Fruit fly (Drosophila melanogaster) whole organism, embryonic: ENCODE measurements around the gene CG14277.

Experiments used
- Antp ChIP-seq: fragments of 200-800 bp; sonication (Bioruptor generic); optimal IDR thresholded peaks from 3 replicates; lab custom pipeline; 2016; ENCODE audit warnings: missing biosample characterization, missing genetic modification characterization
- BEAF-32 ChIP-seq: fragments of 200-800 bp; sonication (Bioruptor generic); optimal IDR thresholded peaks from 3 replicates; lab custom pipeline; 2017; ENCODE audit warnings: missing biosample characterization, missing genetic modification characterization, mild to moderate bottlenecking, moderate library complexity, missing genetic modification reagents
- Blimp-1 ChIP-seq: fragments of 200-800 bp; sonication (Bioruptor generic); optimal IDR thresholded peaks from 3 replicates; lab custom pipeline; 2018; ENCODE audit warnings: missing biosample characterization, missing genetic modification characterization, mild to moderate bottlenecking, moderate library complexity, missing genetic modification reagents
- CG11504 ChIP-seq: fragments of 200-800 bp; sonication (Bioruptor generic); optimal IDR thresholded peaks from 3 replicates; lab custom pipeline; 2019; ENCODE audit warnings: missing biosample characterization, mild to moderate bottlenecking, missing genetic modification characterization, moderate library complexity
- CG11696 ChIP-seq: fragments of 200-800 bp; sonication (Bioruptor generic); IDR thresholded peaks from 2 replicates; pipeline ENCODE4 v1.3.6; 2022; ENCODE audit warnings: missing biosample characterization, missing genetic modification characterization
- CG12299 ChIP-seq: fragments of 200-800 bp; sonication (Bioruptor generic); optimal IDR thresholded peaks from 2 replicates; lab custom pipeline; 2018; ENCODE audit warnings: missing biosample characterization, mild to moderate bottlenecking, missing genetic modification characterization
- CG12769 ChIP-seq: fragments of 200-800 bp; sonication (Bioruptor generic); optimal IDR thresholded peaks from 2 replicates; lab custom pipeline; 2019; ENCODE audit warnings: missing biosample characterization, mild to moderate bottlenecking, missing genetic modification characterization, moderate library complexity
- CG13296 ChIP-seq: fragments of 200-800 bp; sonication (Bioruptor generic); optimal IDR thresholded peaks from 3 replicates; lab custom pipeline; 2018; ENCODE audit warnings: missing biosample characterization, mild to moderate bottlenecking, missing genetic modification characterization
- CG14050 ChIP-seq: fragments of 200-800 bp; sonication (Bioruptor generic); IDR thresholded peaks from 3 replicates; pipeline ENCODE4 v1.3.6; 2022; ENCODE audit warnings: missing biosample characterization, missing genetic modification characterization
- CG1647 ChIP-seq: fragments of 200-800 bp; sonication (Bioruptor generic); optimal IDR thresholded peaks from 3 replicates; lab custom pipeline; 2016; ENCODE audit warnings: missing biosample characterization, missing genetic modification characterization
- CG17385 ChIP-seq: fragments of 200-800 bp; sonication (Bioruptor generic); optimal IDR thresholded peaks from 3 replicates; lab custom pipeline; 2018; ENCODE audit warnings: missing biosample characterization, mild to moderate bottlenecking, missing genetic modification characterization
- CG2129 ChIP-seq: fragments of 200-800 bp; sonication (Bioruptor generic); IDR thresholded peaks from 2 replicates; pipeline ENCODE4 v1.3.6; 2022; ENCODE audit warnings: missing biosample characterization, missing genetic modification characterization; ENCODE audit not compliant: partially characterized antibody
- CG32532 ChIP-seq: fragments of 200-800 bp; sonication (Bioruptor generic); IDR thresholded peaks from 2 replicates; pipeline ENCODE4 v1.3.6; 2022; ENCODE audit warnings: missing biosample characterization, missing genetic modification characterization
- CG3995 ChIP-seq: fragments of 200-800 bp; sonication (Bioruptor generic); optimal IDR thresholded peaks from 3 replicates; lab custom pipeline; 2016; ENCODE audit warnings: missing biosample characterization, missing genetic modification characterization
- CG4617 ChIP-seq: fragments of 200-800 bp; sonication (Bioruptor generic); optimal IDR thresholded peaks from 3 replicates; lab custom pipeline; 2016; ENCODE audit warnings: missing biosample characterization, missing genetic modification characterization, borderline replicate concordance
- CG5245 ChIP-seq: fragments of 200-800 bp; sonication (Bioruptor generic); optimal IDR thresholded peaks from 3 replicates; lab custom pipeline; 2016; ENCODE audit warnings: missing biosample characterization, missing genetic modification characterization
- CG7928 ChIP-seq: fragments of 200-800 bp; sonication (Bioruptor generic); optimal IDR thresholded peaks from 2 replicates; lab custom pipeline; 2017; ENCODE audit warnings: missing biosample characterization, mild to moderate bottlenecking, missing genetic modification characterization
- CG9817 ChIP-seq: fragments of 200-800 bp; sonication (Bioruptor generic); optimal IDR thresholded peaks from 2 replicates; lab custom pipeline; 2018; ENCODE audit warnings: missing biosample characterization, mild to moderate bottlenecking, missing genetic modification characterization, moderate library complexity
- Camta ChIP-seq: fragments of 200-800 bp; sonication (Bioruptor generic); optimal IDR thresholded peaks from 2 replicates; lab custom pipeline; 2016; ENCODE audit warnings: missing biosample characterization, missing genetic modification characterization
- Deaf1 ChIP-seq: fragments of 200-800 bp; optimal IDR thresholded peaks from 3 replicates; lab custom pipeline; 2019; ENCODE audit warnings: missing biosample characterization, mild to moderate bottlenecking, missing genetic modification characterization, moderate library complexity
- ERR ChIP-seq: fragments of 200-800 bp; sonication (Bioruptor generic); optimal IDR thresholded peaks from 2 replicates; lab custom pipeline; 2016; ENCODE audit warnings: missing biosample characterization, missing genetic modification characterization
- Hmr ChIP-seq: fragments of 200-800 bp; sonication (Bioruptor generic); optimal IDR thresholded peaks from 3 replicates; lab custom pipeline; 2017; ENCODE audit warnings: mild to moderate bottlenecking, missing biosample characterization, missing genetic modification reagents, missing genetic modification characterization
- Hmx ChIP-seq: fragments of 200-800 bp; sonication (Bioruptor generic); optimal IDR thresholded peaks from 2 replicates; lab custom pipeline; 2016; ENCODE audit warnings: missing biosample characterization, missing genetic modification characterization
- MTF-1 ChIP-seq: fragments of 200-800 bp; sonication (Bioruptor generic); optimal IDR thresholded peaks from 2 replicates; lab custom pipeline; 2018; ENCODE audit warnings: missing biosample characterization, mild to moderate bottlenecking, missing genetic modification characterization, borderline replicate concordance
- Mad ChIP-seq: fragments of 200-800 bp; sonication (Bioruptor generic); optimal IDR thresholded peaks from 2 replicates; lab custom pipeline; 2016; ENCODE audit warnings: missing biosample characterization, missing genetic modification characterization
- Mes4 ChIP-seq: fragments of 200-800 bp; sonication (Bioruptor generic); optimal IDR thresholded peaks from 2 replicates; lab custom pipeline; 2016; ENCODE audit warnings: missing biosample characterization, missing genetic modification characterization
- Neu2 ChIP-seq: fragments of 200-800 bp; sonication (Bioruptor generic); optimal IDR thresholded peaks from 3 replicates; lab custom pipeline; 2016; ENCODE audit warnings: missing biosample characterization, missing genetic modification characterization, borderline replicate concordance
- Nf-YB ChIP-seq: fragments of 200-800 bp; sonication (Bioruptor generic); optimal IDR thresholded peaks from 3 replicates; lab custom pipeline; 2019; ENCODE audit warnings: missing biosample characterization, mild to moderate bottlenecking, missing genetic modification characterization, moderate library complexity
- Sox102F ChIP-seq: fragments of 200-800 bp; sonication (Bioruptor generic); optimal IDR thresholded peaks from 2 replicates; lab custom pipeline; 2018; ENCODE audit warnings: missing biosample characterization, mild to moderate bottlenecking, missing genetic modification characterization, moderate library complexity
- TFAM ChIP-seq: fragments of 200-800 bp; sonication (Bioruptor generic); optimal IDR thresholded peaks from 2 replicates; lab custom pipeline; 2017; ENCODE audit warnings: missing biosample characterization, missing genetic modification characterization, inconsistent platforms
- Xbp1 ChIP-seq: fragments of 200-800 bp; sonication (Bioruptor generic); optimal IDR thresholded peaks from 3 replicates; lab custom pipeline; 2016; ENCODE audit warnings: missing biosample characterization, mild to moderate bottlenecking, missing genetic modification characterization
- az2 ChIP-seq: fragments of 200-800 bp; sonication (Bioruptor generic); optimal IDR thresholded peaks from 3 replicates; lab custom pipeline; 2016; ENCODE audit warnings: missing biosample characterization, missing genetic modification characterization
- caup ChIP-seq: fragments of 200-800 bp; sonication (Bioruptor generic); optimal IDR thresholded peaks from 3 replicates; lab custom pipeline; 2017; ENCODE audit warnings: missing biosample characterization, mild to moderate bottlenecking, missing genetic modification characterization, moderate library complexity; ENCODE audit not compliant: severe bottlenecking
- dan ChIP-seq: fragments of 200-800 bp; sonication (Bioruptor generic); IDR thresholded peaks from 2 replicates; pipeline ENCODE4 v1.3.6; 2022; ENCODE audit warnings: missing biosample characterization, missing genetic modification characterization
- fd102C ChIP-seq: fragments of 200-800 bp; sonication (Bioruptor generic); optimal IDR thresholded peaks from 2 replicates; lab custom pipeline; 2018; ENCODE audit warnings: missing biosample characterization, mild to moderate bottlenecking, missing genetic modification characterization, moderate library complexity
- fd3F ChIP-seq: fragments of 200-800 bp; sonication (Bioruptor generic); optimal IDR thresholded peaks from 2 replicates; lab custom pipeline; 2018; ENCODE audit warnings: missing biosample characterization, mild to moderate bottlenecking, missing genetic modification characterization, moderate library complexity
- ftz-f1 ChIP-seq: fragments of 200-800 bp; sonication (Bioruptor generic); optimal IDR thresholded peaks from 2 replicates; lab custom pipeline; 2016; ENCODE audit warnings: missing biosample characterization, missing genetic modification characterization
- hkb ChIP-seq, 2 experiments: fragments of 200-800 bp in 1 of 2; fragments of >200 bp in 1 of 2; sonication (Bioruptor generic) in 1 of 2; IDR thresholded peaks in 1 of 2; optimal IDR thresholded peaks in 1 of 2; 2 replicates each; pipeline versions ENCODE4 v1.3.6 to Lab custom; 2017 to 2022; ENCODE audit warnings: missing biosample characterization in 1 of 2, missing genetic modification characterization in 1 of 2
- lilli ChIP-seq: fragments of 200-800 bp; sonication (Bioruptor generic); optimal IDR thresholded peaks from 3 replicates; lab custom pipeline; 2016; ENCODE audit warnings: missing biosample characterization, missing genetic modification characterization
- maf-S ChIP-seq: fragments of 200-800 bp; sonication (Bioruptor generic); optimal IDR thresholded peaks from 2 replicates; lab custom pipeline; 2016; ENCODE audit warnings: missing biosample characterization, missing genetic modification characterization
- nom ChIP-seq: fragments of 200-800 bp; sonication (Bioruptor generic); optimal IDR thresholded peaks from 2 replicates; lab custom pipeline; 2017; ENCODE audit warnings: missing biosample characterization, missing genetic modification characterization, mild to moderate bottlenecking, moderate library complexity, missing genetic modification reagents
- pb ChIP-seq: fragments of 200-800 bp; sonication (Bioruptor generic); optimal IDR thresholded peaks from 3 replicates; lab custom pipeline; 2016; ENCODE audit warnings: missing biosample characterization, missing genetic modification characterization
- pnt ChIP-seq: fragments of 200-800 bp; sonication (Bioruptor generic); optimal IDR thresholded peaks from 3 replicates; lab custom pipeline; 2016; ENCODE audit warnings: missing biosample characterization, missing genetic modification characterization
- pzg ChIP-seq: fragments of 200-800 bp; sonication (Bioruptor generic); optimal IDR thresholded peaks from 3 replicates; lab custom pipeline; 2018; ENCODE audit warnings: missing biosample characterization, mild to moderate bottlenecking, missing genetic modification characterization, moderate library complexity
- ro ChIP-seq: fragments of 200-800 bp; sonication (Bioruptor generic); IDR thresholded peaks from 2 replicates; pipeline ENCODE4 v1.3.6; 2022; ENCODE audit warnings: missing biosample characterization, missing genetic modification characterization
- schlank ChIP-seq: fragments of 200-800 bp; sonication (Bioruptor generic); optimal IDR thresholded peaks from 2 replicates; lab custom pipeline; 2018; ENCODE audit warnings: missing biosample characterization, mild to moderate bottlenecking, missing genetic modification characterization
- so ChIP-seq: fragments of 200-800 bp; sonication (Bioruptor generic); IDR thresholded peaks from 3 replicates; pipeline ENCODE4 v1.3.6; 2022; ENCODE audit warnings: missing biosample characterization, missing genetic modification characterization
- wor ChIP-seq: fragments of 200-800 bp; sonication (Bioruptor generic); IDR thresholded peaks from 2 replicates; pipeline ENCODE4 v1.3.6; 2022; ENCODE audit warnings: missing biosample characterization, missing genetic modification characterization

CG14277 gene

DNA sequence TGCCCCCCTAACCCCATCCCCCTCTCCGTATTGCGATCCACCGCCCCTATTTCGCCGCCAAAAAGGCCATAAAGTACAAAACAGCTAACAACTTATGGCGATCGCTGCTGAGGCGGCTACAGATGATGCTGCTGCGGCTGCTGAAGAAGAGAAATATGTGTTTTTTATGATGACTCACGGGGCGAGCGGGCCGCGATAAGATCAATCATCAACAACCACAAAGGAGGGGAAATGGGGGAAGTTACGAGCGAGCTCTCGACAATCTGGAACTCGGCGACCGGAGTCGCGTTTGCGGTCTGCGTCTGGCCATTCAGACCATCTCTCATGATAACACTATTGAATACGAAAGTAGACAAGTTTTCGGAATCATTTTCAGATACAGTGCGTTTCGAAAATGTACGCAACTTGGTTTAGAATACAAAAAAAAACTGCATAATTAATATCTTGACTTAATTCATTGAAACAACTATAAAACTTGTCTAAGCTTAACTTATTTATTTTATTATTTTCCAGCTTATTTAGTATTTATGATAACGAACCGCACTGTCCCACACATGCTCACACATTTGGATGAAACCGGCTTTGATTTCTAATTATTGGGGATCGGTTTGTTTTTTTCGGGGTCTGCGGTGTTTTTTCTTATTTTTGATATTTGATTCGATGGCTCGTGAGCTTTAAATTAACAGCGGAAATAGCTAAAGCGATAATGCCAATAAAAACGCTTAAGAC lies 50.0 kb downstream of the CG14277 start (continued):
- TF ChIP-seq Deaf1 (tag; lab: Kevin White, UChicago) = peak; percentile 83
- peak; percentile 90 for TF ChIP-seq Antp (GFP tag; lab: Kevin White, UChicago)
- peak; percentile 95 for TF ChIP-seq CG5245 (GFP tag; lab: Kevin White, UChicago)
- peak; percentile 92 for TF ChIP-seq Mes4
- TF ChIP-seq fd3F (GFP tag; lab: Kevin White, UChicago) = peak; percentile 95
- no peak for TF ChIP-seq CG2129 (GFP tag; lab: Robert Waterston, UW)
- TF ChIP-seq pzg (GFP tag; lab: Kevin White, UChicago) = peak; percentile 17
- TF ChIP-seq Sox102F (GFP tag; lab: Kevin White, UChicago) = peak; percentile 98
- TF ChIP-seq hkb (optimal IDR thresholded peaks at IDR 0.05; lab: Kevin White, UChicago) = no peak
- peak; percentile 98 for TF ChIP-seq hkb (GFP tag; IDR thresholded peaks at IDR 0.05; lab: Robert Waterston, UW)
- peak; percentile 86 for TF ChIP-seq maf-S (GFP tag; lab: Kevin White, UChicago)
- peak; percentile 4 for TF ChIP-seq BEAF-32 (GFP tag; lab: Kevin White, UChicago)
- TF ChIP-seq CG14050 = peak; percentile 94
- peak; percentile 86 for TF ChIP-seq MTF-1
- peak; percentile 96 for TF ChIP-seq lilli (GFP tag; lab: Kevin White, UChicago)
- peak; percentile 16 for TF ChIP-seq Neu2 (GFP tag; lab: Kevin White, UChicago)
- TF ChIP-seq CG4617 = peak; percentile 80
- TF ChIP-seq CG11696 (GFP tag; lab: Robert Waterston, UW) = peak; percentile 93
- TF ChIP-seq ftz-f1 (GFP tag; lab: Kevin White, UChicago) = peak; percentile 57
- peak; percentile 96 for TF ChIP-seq Blimp-1
- peak; percentile 82 for TF ChIP-seq pb
- peak; percentile 95 for TF ChIP-seq CG12769 (tag; lab: Kevin White, UChicago)
- TF ChIP-seq Hmr (GFP tag; lab: Kevin White, UChicago) = peak; percentile 95
- TF ChIP-seq CG7928 (GFP tag; lab: Kevin White, UChicago) = peak; percentile 76
- TF ChIP-seq CG32532 (GFP tag; lab: Robert Waterston, UW) = peak; percentile 98
- TF ChIP-seq Mad (GFP tag; lab: Kevin White, UChicago) = peak; percentile 90
- TF ChIP-seq CG17385 = peak; percentile 94
- TF ChIP-seq TFAM = peak; percentile 77
- peak; percentile 84 for TF ChIP-seq Nf-YB (GFP tag; lab: Kevin White, UChicago)
- TF ChIP-seq pnt (GFP tag; lab: Kevin White, UChicago) = peak; percentile 92
- peak; percentile 94 for TF ChIP-seq wor (GFP tag; lab: Robert Waterston, UW)
- peak; percentile 98 for TF ChIP-seq so
- peak; percentile 95 for TF ChIP-seq az2 (GFP tag; lab: Kevin White, UChicago)
- TF ChIP-seq dan (GFP tag; lab: Robert Waterston, UW) = peak; percentile 79
- TF ChIP-seq CG13296 = peak; percentile 97
- peak; percentile 96 for TF ChIP-seq CG12299 (tag; lab: Kevin White, UChicago)
- peak; percentile 73 for TF ChIP-seq CG3995 (GFP tag; lab: Kevin White, UChicago)
- peak; percentile 79 for TF ChIP-seq ERR (GFP tag; lab: Kevin White, UChicago)
- peak; percentile 89 for TF ChIP-seq Hmx
- TF ChIP-seq ro (GFP tag; lab: Robert Waterston, UW) = peak; percentile 86
- peak; percentile 38 for TF ChIP-seq nom (GFP tag; lab: Kevin White, UChicago)
- no peak for TF ChIP-seq fd102C (GFP tag; lab: Kevin White, UChicago)
- peak; percentile 93 for TF ChIP-seq CG1647 (GFP tag; lab: Kevin White, UChicago)
- peak; percentile 94 for TF ChIP-seq caup (GFP tag; lab: Kevin White, UChicago)
- TF ChIP-seq Xbp1 (GFP tag; lab: Kevin White, UChicago) = peak; percentile 94
- peak; percentile 92 for TF ChIP-seq Camta (GFP tag; lab: Kevin White, UChicago)
- TF ChIP-seq CG9817 (tag; lab: Kevin White, UChicago) = peak; percentile 97
- TF ChIP-seq schlank = peak; percentile 90
- peak; percentile 97 for TF ChIP-seq CG11504 (tag; lab: Kevin White, UChicago)
